Fruit fly (Drosophila melanogaster) whole organism, pupa: ENCODE data around the gene Mtl.
A peak's percentile ranks its signal among the peaks of the same experiment; 100 is the strongest.

Experiments used
- CG10348 ChIP-seq: fragments of 200-800 bp; sonication (Bioruptor generic); IDR thresholded peaks from 2 replicates; pipeline ENCODE4 v1.3.6; 2022; ENCODE audit warnings: missing biosample characterization, missing genetic modification characterization
- CG13204 ChIP-seq: fragments of 200-800 bp; sonication (Bioruptor generic); optimal IDR thresholded peaks from 2 replicates; lab custom pipeline; 2018; ENCODE audit warnings: missing biosample characterization, mild to moderate bottlenecking, missing genetic modification characterization, moderate library complexity
- CG14655 ChIP-seq: fragments of 200-800 bp; sonication (Bioruptor generic); optimal IDR thresholded peaks from 3 replicates; lab custom pipeline; 2017; ENCODE audit warnings: mild to moderate bottlenecking, missing biosample characterization, missing genetic modification reagents, missing genetic modification characterization
- CG15710 ChIP-seq: fragments of 200-800 bp; sonication (Bioruptor generic); optimal IDR thresholded peaks from 2 replicates; lab custom pipeline; 2018; ENCODE audit warnings: missing biosample characterization, mild to moderate bottlenecking, missing genetic modification characterization, moderate library complexity
- CG32121 ChIP-seq: fragments of 200-800 bp; sonication (Bioruptor generic); IDR thresholded peaks from 2 replicates; pipeline ENCODE4 v1.3.6; 2022; ENCODE audit warnings: missing biosample characterization, missing genetic modification characterization
- CG4496 ChIP-seq: fragments of 200-800 bp; sonication (Bioruptor generic); IDR thresholded peaks from 3 replicates; pipeline ENCODE4 v1.3.6; 2022; ENCODE audit warnings: missing biosample characterization, missing genetic modification characterization
- CG8159 ChIP-seq: fragments of 200-800 bp; sonication (Bioruptor generic); optimal IDR thresholded peaks from 3 replicates; lab custom pipeline; 2018; ENCODE audit warnings: missing biosample characterization, mild to moderate bottlenecking, missing genetic modification characterization, moderate library complexity
- CG8301 ChIP-seq: fragments of 200-800 bp; sonication (Bioruptor generic); optimal IDR thresholded peaks from 2 replicates; lab custom pipeline; 2018; ENCODE audit warnings: missing biosample characterization, mild to moderate bottlenecking, missing genetic modification characterization
- CG9948 ChIP-seq: fragments of 200-800 bp; sonication (Bioruptor generic); optimal IDR thresholded peaks from 2 replicates; lab custom pipeline; 2018; ENCODE audit warnings: missing biosample characterization, mild to moderate bottlenecking, missing genetic modification characterization, moderate library complexity
- EcR ChIP-seq: fragments of 200-800 bp; sonication (Bioruptor generic); optimal IDR thresholded peaks from 3 replicates; lab custom pipeline; 2019; ENCODE audit warnings: missing biosample characterization, missing genetic modification characterization, mild to moderate bottlenecking, moderate library complexity, missing genetic modification reagents
- Ets98B ChIP-seq: fragments of 200-800 bp; sonication (Bioruptor generic); IDR thresholded peaks from 2 replicates; pipeline ENCODE4 v1.3.6; 2022; ENCODE audit warnings: missing biosample characterization, missing genetic modification characterization
- Pif1A ChIP-seq: fragments of 200-800 bp; sonication (Bioruptor generic); optimal IDR thresholded peaks from 3 replicates; lab custom pipeline; 2016; ENCODE audit warnings: missing biosample characterization, missing genetic modification characterization
- Pif1B ChIP-seq: fragments of 200-800 bp; sonication (Bioruptor generic); optimal IDR thresholded peaks from 3 replicates; lab custom pipeline; 2016; ENCODE audit warnings: missing biosample characterization, missing genetic modification characterization
- fd96Ca ChIP-seq: fragments of 200-800 bp; sonication (Bioruptor generic); IDR thresholded peaks from 3 replicates; pipeline ENCODE4 v1.3.6; 2022; ENCODE audit warnings: missing biosample characterization, missing genetic modification characterization
- rn ChIP-seq: fragments of 200-800 bp; sonication (Bioruptor generic); IDR thresholded peaks from 2 replicates; pipeline ENCODE4 v1.3.6; 2022; ENCODE audit warnings: missing biosample characterization, missing genetic modification characterization

The Mtl gene

DNA sequence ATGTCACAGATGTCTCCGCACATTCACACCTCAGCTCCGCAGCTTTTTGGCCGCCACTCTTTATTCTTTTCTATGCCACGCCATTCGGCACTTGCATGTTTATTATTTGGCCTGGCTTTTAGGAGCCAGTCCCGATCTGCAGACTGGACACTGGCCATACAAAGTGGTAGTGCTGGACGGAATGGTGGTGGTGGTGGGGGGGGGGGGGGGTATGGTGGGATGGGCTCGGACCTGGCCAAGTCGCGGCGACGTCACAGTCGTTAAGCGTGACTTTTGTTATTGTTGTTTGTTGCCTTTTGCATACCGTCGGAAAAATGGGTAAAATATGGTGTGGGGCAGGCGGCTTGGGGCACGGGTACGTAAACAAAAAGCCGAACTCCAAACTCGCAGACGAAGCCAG, 48.9 kb downstream of the Mtl start:
- TF ChIP-seq EcR (GFP tag; lab: Kevin White, UChicago) = peak; percentile 20
- TF ChIP-seq Pif1A (GFP tag; lab: Kevin White, UChicago) = no peak
- peak; percentile 77 for TF ChIP-seq CG13204 (GFP tag; lab: Kevin White, UChicago)
- 0 out of 2 replicates have a peak, but pooled peaks have one; percentile 6 for TF ChIP-seq Ets98B (GFP tag; lab: Robert Waterston, UW)
- TF ChIP-seq, all 21 proteins: peak for 3

DNA sequence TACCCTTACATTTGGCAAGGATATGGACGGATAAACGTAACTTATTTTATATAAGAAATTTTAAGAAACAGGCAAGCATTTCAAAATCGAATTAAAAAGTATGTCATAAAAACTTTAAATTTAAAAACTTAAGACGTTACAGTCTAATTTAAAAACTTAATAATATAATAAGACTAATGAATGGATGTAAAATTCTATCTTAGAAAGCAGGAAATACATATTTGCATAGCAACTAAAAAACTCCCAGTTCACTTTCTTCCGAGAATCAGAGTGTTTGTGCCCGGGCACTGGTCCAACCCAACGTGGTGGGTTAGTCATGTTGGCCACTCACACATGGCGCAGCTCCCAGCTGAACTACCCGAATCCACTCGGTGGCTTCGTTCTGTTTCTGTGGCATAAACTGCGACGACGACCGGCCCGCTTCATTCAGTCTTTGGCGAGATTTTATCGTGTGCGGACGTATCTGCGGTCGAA, 49.4 kb downstream of the Mtl start, which contains the start of gene CG12880:
Gene CG12880 (plus strand): TSS at position 424 of the 474 bp plus-strand sequence.
- peak; percentile 21 for TF ChIP-seq CG9948
- peak; percentile 42 for TF ChIP-seq CG15710 (tag; lab: Kevin White, UChicago)
- peak; percentile 72 for TF ChIP-seq CG14655 (GFP tag; lab: Kevin White, UChicago)
- TF ChIP-seq CG4496 (GFP tag; lab: Robert Waterston, UW) = no peak; the same call in 2 of the 3 replicates
- TF ChIP-seq CG32121 (GFP tag; lab: Robert Waterston, UW) = no peak
- peak; percentile 57 for TF ChIP-seq CG8159 (tag; lab: Kevin White, UChicago)
- TF ChIP-seq CG8301 (tag; lab: Kevin White, UChicago) = peak; percentile 40
- peak; percentile 22 for TF ChIP-seq Pif1A (GFP tag; lab: Kevin White, UChicago)
- TF ChIP-seq Pif1B (GFP tag; lab: Kevin White, UChicago) = peak; percentile 35

DNA sequence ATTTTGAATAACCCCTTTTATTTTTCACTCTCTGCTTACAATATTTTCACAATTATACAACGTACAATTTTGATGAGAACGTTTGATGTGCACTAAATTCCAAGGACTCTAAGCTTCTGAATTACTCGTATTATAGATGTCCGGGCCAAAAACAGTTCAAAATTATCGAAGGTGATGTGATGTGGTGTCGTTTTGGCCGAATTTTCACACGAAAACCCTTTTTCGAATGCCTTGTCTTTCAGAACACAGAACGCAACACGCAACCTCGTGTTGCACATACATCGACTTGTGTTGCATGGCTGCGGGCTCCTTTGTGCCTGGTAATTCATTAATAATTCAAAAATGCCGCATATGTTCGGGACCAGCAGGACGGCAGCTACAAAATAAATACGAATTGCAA, 51.8 kb downstream of the Mtl start, which contains the start of gene CG31055:
Gene CG31055 (minus strand): TSS at position 101 of the 400 bp plus-strand sequence.
- TF ChIP-seq Pif1B (GFP tag; lab: Kevin White, UChicago) (no peak), rn (GFP tag; lab: Robert Waterston, UW) (no peak), fd96Ca (GFP tag; lab: Robert Waterston, UW) (no peak), Pif1A (GFP tag; lab: Kevin White, UChicago) (no peak), EcR (GFP tag; lab: Kevin White, UChicago) (no peak), CG15710 (tag; lab: Kevin White, UChicago) (no peak), CG13204 (GFP tag; lab: Kevin White, UChicago) (no peak), CG8301 (tag; lab: Kevin White, UChicago) (no peak), CG8159 (tag; lab: Kevin White, UChicago) (no peak), CG32121 (GFP tag; lab: Robert Waterston, UW) (no peak), CG10348 (GFP tag; lab: Robert Waterston, UW) (no peak)
